Fruit fly (Drosophila melanogaster) whole organism, embryonic: ENCODE data around the gene CG2247.

ENCODE experiments used
- Aef1 ChIP-seq: fragments of 200-800 bp; sonication (Bioruptor generic); IDR thresholded peaks from 3 replicates; pipeline ENCODE4 v1.3.6; 2022; ENCODE audit warnings: missing biosample characterization, missing genetic modification characterization
- Atf-2 ChIP-seq: fragments of 200-800 bp; sonication (Bioruptor generic); optimal IDR thresholded peaks from 2 replicates; lab custom pipeline; 2016; ENCODE audit warnings: missing biosample characterization, missing genetic modification characterization
- CG10147 ChIP-seq: fragments of 200-800 bp; sonication (Bioruptor generic); optimal IDR thresholded peaks from 2 replicates; lab custom pipeline; 2019; ENCODE audit warnings: missing biosample characterization, mild to moderate bottlenecking, missing genetic modification characterization, moderate library complexity
- CG10209 ChIP-seq: fragments of 200-800 bp; sonication (Bioruptor generic); optimal IDR thresholded peaks from 3 replicates; lab custom pipeline; 2017; ENCODE audit warnings: missing biosample characterization, mild to moderate bottlenecking, missing genetic modification characterization, missing genetic modification reagents
- CG1024 ChIP-seq: fragments of 200-800 bp; sonication (Bioruptor generic); IDR thresholded peaks from 2 replicates; pipeline ENCODE4 v1.3.6; 2022; ENCODE audit warnings: missing biosample characterization, missing genetic modification characterization
- CG10267 ChIP-seq: fragments of 200-800 bp; sonication (Bioruptor generic); optimal IDR thresholded peaks from 2 replicates; lab custom pipeline; 2018; ENCODE audit warnings: missing biosample characterization, mild to moderate bottlenecking, missing genetic modification characterization, moderate library complexity
- CG10431 ChIP-seq: fragments of 200-800 bp; sonication (Bioruptor generic); optimal IDR thresholded peaks from 3 replicates; lab custom pipeline; 2018; ENCODE audit warnings: missing biosample characterization, mild to moderate bottlenecking, missing genetic modification characterization
- CG10654 ChIP-seq: fragments of 200-800 bp; sonication (Bioruptor generic); optimal IDR thresholded peaks from 2 replicates; lab custom pipeline; 2016; ENCODE audit warnings: missing biosample characterization, missing genetic modification characterization
- CG11456 ChIP-seq: fragments of 200-800 bp; sonication (Bioruptor generic); IDR thresholded peaks from 3 replicates; pipeline ENCODE4 v1.3.6; 2022; ENCODE audit warnings: missing biosample characterization, missing genetic modification characterization
- CG12769 ChIP-seq: fragments of 200-800 bp; sonication (Bioruptor generic); optimal IDR thresholded peaks from 2 replicates; lab custom pipeline; 2019; ENCODE audit warnings: missing biosample characterization, mild to moderate bottlenecking, missing genetic modification characterization, moderate library complexity
- CG13775 ChIP-seq: fragments of 200-800 bp; sonication (Bioruptor generic); optimal IDR thresholded peaks from 3 replicates; lab custom pipeline; 2017; ENCODE audit warnings: missing biosample characterization, mild to moderate bottlenecking, missing genetic modification characterization
- CG16813 ChIP-seq: fragments of 200-800 bp; sonication (Bioruptor generic); IDR thresholded peaks from 3 replicates; pipeline ENCODE4 v1.3.6; 2022; ENCODE audit warnings: missing biosample characterization, missing genetic modification characterization; ENCODE audit not compliant: partially characterized antibody
- CG17385 ChIP-seq: fragments of 200-800 bp; sonication (Bioruptor generic); optimal IDR thresholded peaks from 3 replicates; lab custom pipeline; 2018; ENCODE audit warnings: missing biosample characterization, mild to moderate bottlenecking, missing genetic modification characterization
- CG18476 ChIP-seq: fragments of 200-800 bp; sonication (Bioruptor generic); optimal IDR thresholded peaks from 2 replicates; lab custom pipeline; 2016; ENCODE audit warnings: missing biosample characterization, mild to moderate bottlenecking, missing genetic modification characterization
- CG2202 ChIP-seq: fragments of 200-800 bp; sonication (Bioruptor generic); optimal IDR thresholded peaks from 2 replicates; lab custom pipeline; 2018; ENCODE audit warnings: missing biosample characterization, mild to moderate bottlenecking, missing genetic modification characterization
- CG2678 ChIP-seq: fragments of 200-800 bp; sonication (Bioruptor generic); optimal IDR thresholded peaks from 3 replicates; lab custom pipeline; 2019; ENCODE audit warnings: missing biosample characterization, mild to moderate bottlenecking, missing genetic modification characterization, moderate library complexity
- CG3847 ChIP-seq: fragments of 200-800 bp; sonication (Bioruptor generic); IDR thresholded peaks from 2 replicates; pipeline ENCODE4 v1.3.6; 2022; ENCODE audit warnings: missing biosample characterization, missing genetic modification characterization
- CG4360 ChIP-seq: fragments of 200-800 bp; sonication (Bioruptor generic); IDR thresholded peaks from 2 replicates; pipeline ENCODE4 v1.3.6; 2022; ENCODE audit warnings: missing biosample characterization, missing genetic modification characterization
- CG6254 ChIP-seq: fragments of 200-800 bp; sonication (Bioruptor generic); optimal IDR thresholded peaks from 3 replicates; lab custom pipeline; 2017; ENCODE audit warnings: mild to moderate bottlenecking, missing biosample characterization, missing genetic modification reagents, missing genetic modification characterization
- CG6854 ChIP-seq: fragments of 200-800 bp; sonication (Bioruptor generic); optimal IDR thresholded peaks from 3 replicates; lab custom pipeline; 2017; ENCODE audit warnings: missing biosample characterization, mild to moderate bottlenecking, missing genetic modification characterization
- CG7839 ChIP-seq: fragments of 200-800 bp; sonication (Bioruptor generic); optimal IDR thresholded peaks from 3 replicates; lab custom pipeline; 2018; ENCODE audit warnings: missing biosample characterization, mild to moderate bottlenecking, missing genetic modification characterization, moderate library complexity
- CG8944 ChIP-seq: fragments of 200-800 bp; sonication (Bioruptor generic); optimal IDR thresholded peaks from 3 replicates; lab custom pipeline; 2016; ENCODE audit warnings: missing biosample characterization, missing genetic modification characterization
- Dfd ChIP-seq, 2 experiments: fragments of >200 bp; optimal IDR thresholded peaks; 2 replicates each; lab custom pipeline; 2017; ENCODE audit warnings: missing biosample characterization in 2 of 2, missing genetic modification characterization in 2 of 2
- E2f2 ChIP-seq: fragments of 200-800 bp; sonication (Bioruptor generic); IDR thresholded peaks from 2 replicates; pipeline ENCODE4 v1.3.6; 2022; ENCODE audit warnings: missing biosample characterization, missing genetic modification characterization
- HLH54F ChIP-seq: fragments of 200-800 bp; sonication (Bioruptor generic); optimal IDR thresholded peaks from 3 replicates; lab custom pipeline; 2016; ENCODE audit warnings: missing biosample characterization, missing genetic modification characterization
- Lhr ChIP-seq: fragments of 200-800 bp; sonication (Bioruptor generic); optimal IDR thresholded peaks from 3 replicates; lab custom pipeline; 2017; ENCODE audit warnings: mild to moderate bottlenecking, missing biosample characterization, missing genetic modification reagents, missing genetic modification characterization
- Lpt ChIP-seq: fragments of >200 bp; optimal IDR thresholded peaks from 2 replicates; lab custom pipeline; 2018; ENCODE audit warnings: missing biosample characterization, missing genetic modification characterization
- Stat92E ChIP-seq, 3 experiments: fragments of >200 bp in 2 of 3; fragments of 200-800 bp in 1 of 3; sonication (Bioruptor generic) in 1 of 3; optimal IDR thresholded peaks; 2 replicates each; lab custom pipeline; 2017 to 2019; ENCODE audit warnings: missing biosample characterization in 3 of 3, missing genetic modification characterization in 3 of 3, mild to moderate bottlenecking in 1 of 3, moderate library complexity in 1 of 3
- TFAM ChIP-seq: fragments of 200-800 bp; sonication (Bioruptor generic); optimal IDR thresholded peaks from 2 replicates; lab custom pipeline; 2017; ENCODE audit warnings: missing biosample characterization, missing genetic modification characterization, inconsistent platforms
- Trl ChIP-seq, 3 experiments: fragments of >200 bp in 2 of 3; fragments of 200-800 bp in 1 of 3; sonication (Bioruptor generic) in 1 of 3; optimal IDR thresholded peaks; 2 replicates in 1 of 3; 3 replicates in 2 of 3; lab custom pipeline; 2016 to 2017; ENCODE audit warnings: missing biosample characterization in 1 of 3, missing genetic modification characterization in 1 of 3
- Xrp1 ChIP-seq: fragments of 200-800 bp; sonication (Bioruptor generic); IDR thresholded peaks from 2 replicates; pipeline ENCODE4 v1.3.6; 2022; ENCODE audit warnings: missing biosample characterization, missing genetic modification characterization
- ab ChIP-seq: fragments of 200-800 bp; sonication (Bioruptor generic); optimal IDR thresholded peaks from 2 replicates; lab custom pipeline; 2016; ENCODE audit warnings: missing biosample characterization, missing genetic modification characterization
- bigmax ChIP-seq: fragments of 200-800 bp; sonication (Bioruptor generic); optimal IDR thresholded peaks from 2 replicates; lab custom pipeline; 2018; ENCODE audit warnings: missing biosample characterization, mild to moderate bottlenecking, missing genetic modification characterization
- br ChIP-seq: fragments of >200 bp; optimal IDR thresholded peaks from 2 replicates; lab custom pipeline; 2017
- cas ChIP-seq: fragments of 200-800 bp; sonication (Bioruptor generic); IDR thresholded peaks from 2 replicates; pipeline ENCODE4 v1.3.6; 2022; ENCODE audit warnings: missing biosample characterization, missing genetic modification characterization
- hb ChIP-seq: fragments of 200-800 bp; sonication (Bioruptor generic); IDR thresholded peaks from 3 replicates; pipeline ENCODE4 v1.3.6; 2022; ENCODE audit warnings: missing biosample characterization, missing genetic modification characterization; ENCODE audit not compliant: partially characterized antibody
- hth ChIP-seq: fragments of >200 bp; optimal IDR thresholded peaks from 2 replicates; lab custom pipeline; 2017; ENCODE audit warnings: inconsistent platforms
- kni ChIP-seq: fragments of 200-800 bp; sonication (Bioruptor generic); optimal IDR thresholded peaks from 3 replicates; lab custom pipeline; 2017; ENCODE audit warnings: mild to moderate bottlenecking, missing biosample characterization, missing genetic modification reagents, missing genetic modification characterization
- lab ChIP-seq: fragments of 200-800 bp; sonication (Bioruptor generic); optimal IDR thresholded peaks from 3 replicates; lab custom pipeline; 2017; ENCODE audit warnings: missing biosample characterization, missing genetic modification characterization, mild to moderate bottlenecking, moderate library complexity, missing genetic modification reagents
- rib ChIP-seq: fragments of 200-800 bp; sonication (Bioruptor generic); IDR thresholded peaks from 2 replicates; pipeline ENCODE4 v1.3.6; 2022; ENCODE audit warnings: missing biosample characterization, missing genetic modification characterization
- sc ChIP-seq, 3 experiments: fragments of >200 bp in 2 of 3; fragments of 200-800 bp in 1 of 3; sonication (Bioruptor generic) in 1 of 3; optimal IDR thresholded peaks; 2 replicates in 2 of 3; 3 replicates in 1 of 3; lab custom pipeline; 2017; ENCODE audit warnings: mild to moderate bottlenecking in 1 of 3, missing biosample characterization in 1 of 3, missing genetic modification characterization in 1 of 3, missing genetic modification reagents in 1 of 3
- schlank ChIP-seq: fragments of 200-800 bp; sonication (Bioruptor generic); optimal IDR thresholded peaks from 2 replicates; lab custom pipeline; 2018; ENCODE audit warnings: missing biosample characterization, mild to moderate bottlenecking, missing genetic modification characterization
- sr ChIP-seq: fragments of 200-800 bp; sonication (Bioruptor generic); IDR thresholded peaks from 3 replicates; pipeline ENCODE4 v1.3.6; 2022; ENCODE audit warnings: missing biosample characterization, missing genetic modification characterization
- stc ChIP-seq: fragments of 200-800 bp; sonication (Bioruptor generic); IDR thresholded peaks from 2 replicates; pipeline ENCODE4 v1.3.6; 2022; ENCODE audit warnings: missing biosample characterization, missing genetic modification characterization
- tin ChIP-seq: fragments of 200-800 bp; sonication (Bioruptor generic); optimal IDR thresholded peaks from 3 replicates; lab custom pipeline; 2016; ENCODE audit warnings: missing biosample characterization, missing genetic modification characterization
- tll ChIP-seq, 2 experiments: fragments of 200-800 bp in 1 of 2; fragments of >200 bp in 1 of 2; sonication (Bioruptor generic) in 1 of 2; optimal IDR thresholded peaks; 2 replicates each; lab custom pipeline; 2017 to 2019; ENCODE audit warnings: missing biosample characterization in 2 of 2, missing genetic modification characterization in 2 of 2, mild to moderate bottlenecking in 1 of 2, moderate library complexity in 1 of 2
- zen ChIP-seq: fragments of 200-800 bp; sonication (Bioruptor generic); optimal IDR thresholded peaks from 3 replicates; lab custom pipeline; 2018; ENCODE audit warnings: missing biosample characterization, mild to moderate bottlenecking, missing genetic modification characterization, moderate library complexity
- zen2 ChIP-seq: fragments of 200-800 bp; sonication (Bioruptor generic); IDR thresholded peaks from 3 replicates; pipeline ENCODE4 v1.3.6; 2022; ENCODE audit warnings: missing biosample characterization, missing genetic modification characterization; ENCODE audit not compliant: partially characterized antibody

The CG2247 gene

DNA sequence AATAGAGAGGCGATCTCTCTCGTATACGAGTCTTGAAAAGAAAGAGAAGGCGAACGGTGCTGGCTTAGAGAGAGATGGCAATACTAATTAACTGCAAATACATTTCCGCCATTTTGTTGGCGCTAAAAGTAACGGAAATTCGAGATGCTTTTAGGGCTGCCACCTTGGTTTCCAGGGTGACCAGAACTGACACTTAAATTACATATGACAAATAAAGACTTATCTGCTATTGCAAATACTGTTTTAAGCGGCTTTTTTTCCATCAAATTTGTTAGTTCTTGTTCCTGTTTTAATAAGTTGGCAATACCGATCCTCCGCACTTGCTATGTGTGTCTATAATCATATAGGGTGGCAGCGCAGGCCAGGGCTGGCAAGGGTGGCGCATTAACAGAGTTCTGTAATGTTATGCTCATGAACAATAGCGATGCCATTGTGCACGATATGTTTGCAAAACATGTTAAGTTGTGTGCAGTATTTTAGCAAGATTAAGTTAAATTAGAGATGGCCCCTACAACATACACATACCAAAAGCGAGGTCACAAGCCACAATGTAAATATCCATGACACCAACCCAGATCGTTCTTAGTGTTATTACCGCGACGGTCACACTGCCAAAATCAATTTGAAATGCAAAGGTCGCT, 31.1 kb downstream of the CG2247 start, which contains the start of gene nod (continued):
- no peak for TF ChIP-seq CG2202 (tag; lab: Kevin White, UChicago)
- TF ChIP-seq Atf-2 (GFP tag; lab: Kevin White, UChicago), result peak; percentile 69
- peak; percentile 50 for TF ChIP-seq CG8944 (GFP tag; lab: Kevin White, UChicago)
- no peak for TF ChIP-seq stc (GFP tag; lab: Robert Waterston, UW)
- TF ChIP-seq Lhr (GFP tag; lab: Kevin White, UChicago), result peak; percentile 92
- no peak for TF ChIP-seq sc (optimal IDR thresholded peaks at IDR 0.05; lab: Kevin White, UChicago)
- no peak for TF ChIP-seq sc (GFP tag; optimal IDR thresholded peaks at IDR 0.05; lab: Kevin White, UChicago)
- TF ChIP-seq Aef1 (GFP tag; lab: Robert Waterston, UW), result peak; percentile 32; the same call in 1 of the 3 replicates
- peak; percentile 58 for TF ChIP-seq CG10267 (tag; lab: Kevin White, UChicago)
- TF ChIP-seq br, result no peak
- TF ChIP-seq CG10209 (GFP tag; lab: Kevin White, UChicago), result peak; percentile 46
- TF ChIP-seq rib (GFP tag; lab: Robert Waterston, UW), result 0 out of 2 replicates have a peak, but pooled peaks have one; percentile 30
- no peak; the same call in 2 of the 3 replicates for TF ChIP-seq zen2 (GFP tag; lab: Robert Waterston, UW)
- no peak for TF ChIP-seq Lpt
- peak; percentile 43 for TF ChIP-seq CG18476 (GFP tag; lab: Kevin White, UChicago)
- TF ChIP-seq Xrp1, result peak; percentile 48; the same call in 1 of the 2 replicates
- TF ChIP-seq TFAM (GFP tag; lab: Kevin White, UChicago), result no peak
- no peak for TF ChIP-seq hb (GFP tag; lab: Robert Waterston, UW)
- peak; percentile 83 for TF ChIP-seq E2f2
- TF ChIP-seq CG13775, result peak; percentile 68
- TF ChIP-seq tin (GFP tag; lab: Kevin White, UChicago), result peak; percentile 64
- no peak for TF ChIP-seq CG6254
- TF ChIP-seq CG12769 (tag; lab: Kevin White, UChicago), result peak; percentile 73
- no peak for TF ChIP-seq CG7839 (tag; lab: Kevin White, UChicago)
- no peak for TF ChIP-seq CG1024 (GFP tag; lab: Robert Waterston, UW)
- peak; percentile 62 for TF ChIP-seq CG3847 (GFP tag; lab: Robert Waterston, UW)
- TF ChIP-seq CG4360 (GFP tag; lab: Robert Waterston, UW), result no peak
- TF ChIP-seq CG6854 (GFP tag; lab: Kevin White, UChicago), result peak; percentile 20
- TF ChIP-seq CG16813, result peak; percentile 63
- TF ChIP-seq HLH54F (GFP tag; lab: Kevin White, UChicago), result peak; percentile 80
- peak; percentile 33; the same call in 1 of the 2 replicates for TF ChIP-seq cas (GFP tag; lab: Robert Waterston, UW)
- TF ChIP-seq CG10654, result peak; percentile 71
- no peak for TF ChIP-seq ab (GFP tag; lab: Kevin White, UChicago)
- peak; percentile 61 for TF ChIP-seq CG2678
- peak; percentile 20 for TF ChIP-seq schlank
- TF ChIP-seq hth (lab: Kevin White, UChicago), result no peak
- TF ChIP-seq tll (GFP tag; optimal IDR thresholded peaks at IDR 0.05; lab: Kevin White, UChicago), result no peak
- TF ChIP-seq lab (GFP tag; lab: Kevin White, UChicago), result peak; percentile 75
- peak; percentile 35 for TF ChIP-seq kni (GFP tag; lab: Kevin White, UChicago)
- no peak for TF ChIP-seq Trl (optimal IDR thresholded peaks at IDR 0.05; lab: Kevin White, UChicago)
- peak; percentile 63 for TF ChIP-seq Trl (GFP tag; optimal IDR thresholded peaks at IDR 0.05; lab: Kevin White, UChicago)
- TF ChIP-seq Stat92E (GFP tag; optimal IDR thresholded peaks at IDR 0.05; lab: Kevin White, UChicago), result no peak
- peak; percentile 60 for TF ChIP-seq zen
- no peak for TF ChIP-seq Dfd (GFP tag; optimal IDR thresholded peaks at IDR 0.05; lab: Kevin White, UChicago)
- TF ChIP-seq bigmax (GFP tag; lab: Kevin White, UChicago), result no peak
- TF ChIP-seq sr (GFP tag; lab: Robert Waterston, UW), result no peak
- peak; percentile 43 for TF ChIP-seq CG10147
- TF ChIP-seq CG11456 (GFP tag; lab: Robert Waterston, UW), result peak; percentile 77; the same call in 2 of the 3 replicates
- TF ChIP-seq CG10431 (GFP tag; lab: Kevin White, UChicago), result no peak
- peak; percentile 17 for TF ChIP-seq CG17385 (GFP tag; lab: Kevin White, UChicago)
